Fruit fly (Drosophila melanogaster) whole organism, embryonic: ENCODE results near the gene CG6431.

Experiments used
- CG10543 ChIP-seq: fragments of 200-800 bp; sonication (Bioruptor generic); optimal IDR thresholded peaks from 3 replicates; lab custom pipeline; 2017; ENCODE audit warnings: missing biosample characterization, mild to moderate bottlenecking, missing genetic modification characterization, moderate library complexity
- CG10565 ChIP-seq: fragments of 200-800 bp; sonication (Bioruptor generic); optimal IDR thresholded peaks from 3 replicates; lab custom pipeline; 2016; ENCODE audit warnings: missing biosample characterization, mild to moderate bottlenecking, missing genetic modification characterization
- CG11093 ChIP-seq: fragments of 200-800 bp; sonication (Bioruptor generic); IDR thresholded peaks from 3 replicates; pipeline ENCODE4 v1.3.6; 2022; ENCODE audit warnings: missing biosample characterization, missing genetic modification characterization
- CG12219 ChIP-seq: fragments of 200-800 bp; sonication (Bioruptor generic); optimal IDR thresholded peaks from 3 replicates; lab custom pipeline; 2018; ENCODE audit warnings: missing biosample characterization, mild to moderate bottlenecking, missing genetic modification characterization
- CG12769 ChIP-seq: fragments of 200-800 bp; sonication (Bioruptor generic); optimal IDR thresholded peaks from 2 replicates; lab custom pipeline; 2019; ENCODE audit warnings: missing biosample characterization, mild to moderate bottlenecking, missing genetic modification characterization, moderate library complexity
- CG14860 ChIP-seq: fragments of 200-800 bp; sonication (Bioruptor generic); IDR thresholded peaks from 3 replicates; pipeline ENCODE4 v1.3.6; 2022; ENCODE audit warnings: missing biosample characterization, missing genetic modification characterization; ENCODE audit not compliant: partially characterized antibody
- CG16813 ChIP-seq: fragments of 200-800 bp; sonication (Bioruptor generic); IDR thresholded peaks from 3 replicates; pipeline ENCODE4 v1.3.6; 2022; ENCODE audit warnings: missing biosample characterization, missing genetic modification characterization; ENCODE audit not compliant: partially characterized antibody
- CG18262 ChIP-seq: fragments of 200-800 bp; optimal IDR thresholded peaks from 3 replicates; lab custom pipeline; 2019; ENCODE audit warnings: missing biosample characterization, mild to moderate bottlenecking, missing genetic modification characterization, moderate library complexity
- CG18619 ChIP-seq: fragments of 200-800 bp; sonication (Bioruptor generic); optimal IDR thresholded peaks from 3 replicates; lab custom pipeline; 2017; ENCODE audit warnings: missing biosample characterization, mild to moderate bottlenecking, missing genetic modification characterization
- CG2120 ChIP-seq: fragments of 200-800 bp; sonication (Bioruptor generic); optimal IDR thresholded peaks from 3 replicates; lab custom pipeline; 2016; ENCODE audit warnings: missing biosample characterization, missing genetic modification characterization
- CG2678 ChIP-seq: fragments of 200-800 bp; sonication (Bioruptor generic); optimal IDR thresholded peaks from 3 replicates; lab custom pipeline; 2019; ENCODE audit warnings: missing biosample characterization, mild to moderate bottlenecking, missing genetic modification characterization, moderate library complexity
- CG31388 ChIP-seq: fragments of 200-800 bp; sonication (Bioruptor generic); optimal IDR thresholded peaks from 2 replicates; lab custom pipeline; 2016; ENCODE audit warnings: missing biosample characterization, missing genetic modification characterization
- CG3163 ChIP-seq: fragments of 200-800 bp; sonication (Bioruptor generic); optimal IDR thresholded peaks from 3 replicates; lab custom pipeline; 2016; ENCODE audit warnings: missing biosample characterization, missing genetic modification characterization
- CG32532 ChIP-seq: fragments of 200-800 bp; sonication (Bioruptor generic); IDR thresholded peaks from 2 replicates; pipeline ENCODE4 v1.3.6; 2022; ENCODE audit warnings: missing biosample characterization, missing genetic modification characterization
- CG5245 ChIP-seq: fragments of 200-800 bp; sonication (Bioruptor generic); optimal IDR thresholded peaks from 3 replicates; lab custom pipeline; 2016; ENCODE audit warnings: missing biosample characterization, missing genetic modification characterization
- CG7372 ChIP-seq: fragments of 200-800 bp; sonication (Bioruptor generic); IDR thresholded peaks from 2 replicates; pipeline ENCODE4 v1.3.6; 2022; ENCODE audit warnings: missing biosample characterization, missing genetic modification characterization
- CG7786 ChIP-seq: fragments of 200-800 bp; sonication (Bioruptor generic); optimal IDR thresholded peaks from 2 replicates; lab custom pipeline; 2016; ENCODE audit warnings: missing biosample characterization, missing genetic modification characterization
- CG9727 ChIP-seq: fragments of 200-800 bp; sonication (Bioruptor generic); optimal IDR thresholded peaks from 3 replicates; lab custom pipeline; 2017; ENCODE audit warnings: missing biosample characterization, mild to moderate bottlenecking, missing genetic modification characterization
- CG9797 ChIP-seq: fragments of 200-800 bp; sonication (Bioruptor generic); optimal IDR thresholded peaks from 3 replicates; lab custom pipeline; 2018; ENCODE audit warnings: missing biosample characterization, mild to moderate bottlenecking, missing genetic modification characterization
- CG9932 ChIP-seq: fragments of 200-800 bp; sonication (Bioruptor generic); IDR thresholded peaks from 2 replicates; pipeline ENCODE4 v1.3.6; 2022; ENCODE audit warnings: missing biosample characterization, missing genetic modification characterization
- Chrac-16 ChIP-seq: fragments of 200-800 bp; sonication (Bioruptor generic); optimal IDR thresholded peaks from 3 replicates; lab custom pipeline; 2016; ENCODE audit warnings: missing biosample characterization, missing genetic modification characterization
- ERR ChIP-seq: fragments of 200-800 bp; sonication (Bioruptor generic); optimal IDR thresholded peaks from 2 replicates; lab custom pipeline; 2016; ENCODE audit warnings: missing biosample characterization, missing genetic modification characterization
- Fer3 ChIP-seq: fragments of 200-800 bp; sonication (Bioruptor generic); optimal IDR thresholded peaks from 2 replicates; lab custom pipeline; 2018; ENCODE audit warnings: missing biosample characterization, mild to moderate bottlenecking, missing genetic modification characterization, moderate library complexity
- Hr78 ChIP-seq, 2 experiments: fragments of 200-800 bp in 1 of 2; fragments of >200 bp in 1 of 2; sonication (Bioruptor generic) in 1 of 2; optimal IDR thresholded peaks; 2 replicates each; lab custom pipeline; 2017 to 2019; ENCODE audit warnings: missing biosample characterization in 2 of 2, missing genetic modification characterization in 2 of 2, mild to moderate bottlenecking in 1 of 2, moderate library complexity in 1 of 2
- Hsf ChIP-seq: fragments of 200-800 bp; sonication (Bioruptor generic); optimal IDR thresholded peaks from 3 replicates; lab custom pipeline; 2016; ENCODE audit warnings: missing biosample characterization, missing genetic modification characterization
- MTF-1 ChIP-seq: fragments of 200-800 bp; sonication (Bioruptor generic); optimal IDR thresholded peaks from 2 replicates; lab custom pipeline; 2018; ENCODE audit warnings: missing biosample characterization, mild to moderate bottlenecking, missing genetic modification characterization, borderline replicate concordance
- Med ChIP-seq: fragments of 200-800 bp; sonication (Bioruptor generic); peaks from one replicate; lab custom pipeline; 2016; ENCODE audit warnings: missing biosample characterization, missing genetic modification characterization, mild to moderate bottlenecking, inconsistent platforms, moderate library complexity
- Meics ChIP-seq: fragments of 200-800 bp; sonication (Bioruptor generic); optimal IDR thresholded peaks from 2 replicates; lab custom pipeline; 2017; ENCODE audit warnings: missing biosample characterization, mild to moderate bottlenecking, missing genetic modification characterization
- Taf1 ChIP-seq: fragments of 200-800 bp; sonication (Bioruptor generic); IDR thresholded peaks from 2 replicates; pipeline ENCODE4 v1.3.6; 2022; ENCODE audit warnings: missing biosample characterization, missing genetic modification characterization
- Usf ChIP-seq: fragments of 200-800 bp; sonication (Bioruptor generic); optimal IDR thresholded peaks from 2 replicates; lab custom pipeline; 2017; ENCODE audit warnings: missing genotype, missing biosample characterization, missing genetic modification characterization
- al ChIP-seq: fragments of 200-800 bp; sonication (Bioruptor generic); IDR thresholded peaks from 2 replicates; pipeline ENCODE4 v1.3.6; 2022; ENCODE audit warnings: missing biosample characterization, missing genetic modification characterization
- bab2 ChIP-seq: fragments of 200-800 bp; sonication (Bioruptor generic); optimal IDR thresholded peaks from 2 replicates; lab custom pipeline; 2016; ENCODE audit warnings: missing biosample characterization, missing genetic modification characterization
- btn ChIP-seq: fragments of 200-800 bp; sonication (Bioruptor generic); optimal IDR thresholded peaks from 2 replicates; lab custom pipeline; 2016; ENCODE audit warnings: missing biosample characterization, missing genetic modification characterization
- dpn ChIP-seq, 2 experiments: fragments of 200-800 bp; sonication (Bioruptor generic); optimal IDR thresholded peaks; 3 replicates each; lab custom pipeline; 2016; ENCODE audit warnings: missing biosample characterization in 2 of 2, missing genetic modification characterization in 2 of 2
- dysf ChIP-seq: fragments of 200-800 bp; sonication (Bioruptor generic); IDR thresholded peaks from 3 replicates; pipeline ENCODE4 v1.3.6; 2022; ENCODE audit warnings: missing biosample characterization, missing genetic modification characterization
- esg ChIP-seq: fragments of 200-800 bp; sonication (Bioruptor generic); conservative IDR thresholded peaks from 2 replicates; pipeline ENCODE4 v1.3.6; 2022; ENCODE audit warnings: missing biosample characterization, missing genetic modification characterization
- fru ChIP-seq: fragments of >200 bp; optimal IDR thresholded peaks from 2 replicates; lab custom pipeline; 2017
- grau ChIP-seq: fragments of 200-800 bp; optimal IDR thresholded peaks from 3 replicates; lab custom pipeline; 2019; ENCODE audit warnings: missing biosample characterization, mild to moderate bottlenecking, missing genetic modification characterization, moderate library complexity
- gro ChIP-seq: fragments of 200-800 bp; sonication (Bioruptor generic); optimal IDR thresholded peaks from 2 replicates; lab custom pipeline; 2016; ENCODE audit warnings: missing biosample characterization, missing genetic modification characterization
- lab ChIP-seq: fragments of 200-800 bp; sonication (Bioruptor generic); optimal IDR thresholded peaks from 3 replicates; lab custom pipeline; 2017; ENCODE audit warnings: missing biosample characterization, missing genetic modification characterization, mild to moderate bottlenecking, moderate library complexity, missing genetic modification reagents
- lilli ChIP-seq: fragments of 200-800 bp; sonication (Bioruptor generic); optimal IDR thresholded peaks from 3 replicates; lab custom pipeline; 2016; ENCODE audit warnings: missing biosample characterization, missing genetic modification characterization
- odd ChIP-seq: fragments of 200-800 bp; sonication (Bioruptor generic); optimal IDR thresholded peaks from 2 replicates; lab custom pipeline; 2017; ENCODE audit warnings: missing biosample characterization, mild to moderate bottlenecking, missing genetic modification characterization
- otp ChIP-seq: fragments of 200-800 bp; sonication (Bioruptor generic); IDR thresholded peaks from 3 replicates; pipeline ENCODE4, ENCODE4 v1.3.6; 2022; ENCODE audit warnings: missing biosample characterization, missing genetic modification characterization
- pb ChIP-seq: fragments of 200-800 bp; sonication (Bioruptor generic); optimal IDR thresholded peaks from 3 replicates; lab custom pipeline; 2016; ENCODE audit warnings: missing biosample characterization, missing genetic modification characterization
- prd ChIP-seq, 3 experiments: fragments of >200 bp in 2 of 3; fragments of 200-800 bp in 1 of 3; sonication (Bioruptor generic) in 1 of 3; optimal IDR thresholded peaks in 2 of 3; IDR thresholded peaks in 1 of 3; 2 replicates in 2 of 3; 3 replicates in 1 of 3; pipeline versions ENCODE4 v1.3.6 to Lab custom; 2017 to 2022; ENCODE audit warnings: missing biosample characterization in 1 of 3, missing genetic modification characterization in 1 of 3
- pzg ChIP-seq: fragments of 200-800 bp; sonication (Bioruptor generic); optimal IDR thresholded peaks from 3 replicates; lab custom pipeline; 2018; ENCODE audit warnings: missing biosample characterization, mild to moderate bottlenecking, missing genetic modification characterization, moderate library complexity
- row ChIP-seq: fragments of 200-800 bp; sonication (Bioruptor generic); IDR thresholded peaks from 3 replicates; pipeline ENCODE4 v1.3.6; 2022; ENCODE audit warnings: missing biosample characterization, missing genetic modification characterization
- slbo ChIP-seq: fragments of 200-800 bp; sonication (Bioruptor generic); IDR thresholded peaks from 2 replicates; pipeline ENCODE4 v1.3.6; 2022; ENCODE audit warnings: missing biosample characterization, missing genetic modification characterization
- sqz ChIP-seq: fragments of 200-800 bp; sonication (Bioruptor generic); optimal IDR thresholded peaks from 3 replicates; lab custom pipeline; 2018; ENCODE audit warnings: missing biosample characterization, mild to moderate bottlenecking, missing genetic modification characterization
- tio ChIP-seq: fragments of 200-800 bp; sonication (Bioruptor generic); optimal IDR thresholded peaks from 2 replicates; lab custom pipeline; 2017; ENCODE audit warnings: missing biosample characterization, missing genetic modification characterization, inconsistent platforms
- zfh2 ChIP-seq: fragments of 200-800 bp; sonication (Bioruptor generic); optimal IDR thresholded peaks from 2 replicates; lab custom pipeline; 2016; ENCODE audit warnings: missing biosample characterization, missing genetic modification characterization

Gene CG6431

dm6 chr2L:10682912-10683311, 41.1 kb upstream of the CG6431 start (continued):
- TF ChIP-seq slbo (GFP tag; lab: Robert Waterston, UW) (peak; percentile 28; the same call in 1 of the 2 replicates), tio (GFP tag; lab: Kevin White, UChicago) (peak; percentile 18), dysf (GFP tag; lab: Robert Waterston, UW) (peak; percentile 5; the same call in 1 of the 3 replicates), Meics (peak; percentile 26), CG2120 (GFP tag; lab: Kevin White, UChicago) (peak; percentile 56), CG9932 (GFP tag; lab: Robert Waterston, UW) (peak; percentile 72), CG5245 (no peak), pzg (GFP tag; lab: Kevin White, UChicago) (no peak), CG18619 (GFP tag; lab: Kevin White, UChicago) (no peak), Hr78 (GFP tag; optimal IDR thresholded peaks at IDR 0.05; lab: Kevin White, UChicago) (no peak), CG7786 (peak; percentile 10), esg (GFP tag; lab: Robert Waterston, UW) (no peak), CG2678 (tag; lab: Kevin White, UChicago) (peak; percentile 30), al (GFP tag; lab: Robert Waterston, UW) (peak; percentile 5; the same call in 1 of the 2 replicates), odd (GFP tag; lab: Kevin White, UChicago) (no peak), lilli (peak; percentile 43), fru (no peak), pb (GFP tag; lab: Kevin White, UChicago) (no peak), CG11093 (GFP tag; lab: Robert Waterston, UW) (no peak), sqz (GFP tag; lab: Kevin White, UChicago) (no peak), CG12769 (tag; lab: Kevin White, UChicago) (peak; percentile 4), ERR (GFP tag; lab: Kevin White, UChicago) (no peak), Taf1 (GFP tag; lab: Robert Waterston, UW) (no peak), CG31388 (no peak), grau (tag; lab: Kevin White, UChicago) (peak; percentile 18), Chrac-16 (GFP tag; lab: Kevin White, UChicago) (no peak), otp (GFP tag; lab: Robert Waterston, UW) (no peak), dpn (GFP tag; optimal IDR thresholded peaks at IDR 0.05; lab: Kevin White, UChicago) (no peak), CG32532 (peak; percentile 61), CG9797 (GFP tag; lab: Kevin White, UChicago) (no peak), row (peak; percentile 23; the same call in 1 of the 3 replicates), Med (GFP tag; lab: Kevin White, UChicago) (peak; percentile 87), MTF-1 (no peak), CG9727 (GFP tag; lab: Kevin White, UChicago) (no peak), Fer3 (tag; lab: Kevin White, UChicago) (no peak), CG16813 (GFP tag; lab: Robert Waterston, UW) (0 out of 3 replicates have a peak, but pooled peaks have one; percentile 14), zfh2 (GFP tag; lab: Kevin White, UChicago) (peak; percentile 26), CG14860 (GFP tag; lab: Robert Waterston, UW) (no peak), CG12219 (GFP tag; lab: Kevin White, UChicago) (no peak), gro (peak; percentile 22), CG10565 (GFP tag; lab: Kevin White, UChicago) (no peak), CG3163 (GFP tag; lab: Kevin White, UChicago) (no peak), CG7372 (GFP tag; lab: Robert Waterston, UW) (no peak), CG18262 (tag; lab: Kevin White, UChicago) (no peak), CG10543 (no peak), Hsf (GFP tag; lab: Kevin White, UChicago) (peak; percentile 14), bab2 (no peak), lab (peak; percentile 1), btn (no peak), prd (optimal IDR thresholded peaks at IDR 0.05; lab: Kevin White, UChicago) (no peak), prd (GFP tag; IDR thresholded peaks at IDR 0.05; lab: Robert Waterston, UW) (0 out of 3 replicates have a peak, but pooled peaks have one; percentile 11), Usf (GFP tag; lab: Kevin White, UChicago) (peak; percentile 7)
